Fruit fly (Drosophila melanogaster): Measurements from ENCODE around the gene CG44094.

CG44094 gene

DNA sequence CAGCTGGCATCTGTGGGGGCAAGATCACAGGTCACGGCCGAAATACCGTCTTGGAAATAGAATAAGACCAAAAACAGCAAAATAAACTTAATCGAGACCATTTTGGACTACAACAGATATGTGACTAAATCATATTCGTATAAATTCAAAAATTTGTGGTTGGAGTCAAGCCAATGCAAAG is at the start of gene CG44094:
Gene CG44094, minus strand, starts transcription at position 101 of the 181 bp plus-strand sequence.
- TF ChIP-seq gl (tag; optimal IDR thresholded peaks at IDR 0.05): no peak
- TF ChIP-seq EcR (GFP tag; optimal IDR thresholded peaks at IDR 0.05): no peak
- TF ChIP-seq CG12605 (GFP tag; IDR thresholded peaks at IDR 0.05): no peak
- no peak for TF ChIP-seq rn (GFP tag; IDR thresholded peaks at IDR 0.05)
- no peak for TF ChIP-seq D1 (tag; optimal IDR thresholded peaks at IDR 0.05)
- TF ChIP-seq Pif1B (GFP tag; optimal IDR thresholded peaks at IDR 0.05): no peak
- TF ChIP-seq CG4496 (GFP tag; IDR thresholded peaks at IDR 0.05): no peak

DNA sequence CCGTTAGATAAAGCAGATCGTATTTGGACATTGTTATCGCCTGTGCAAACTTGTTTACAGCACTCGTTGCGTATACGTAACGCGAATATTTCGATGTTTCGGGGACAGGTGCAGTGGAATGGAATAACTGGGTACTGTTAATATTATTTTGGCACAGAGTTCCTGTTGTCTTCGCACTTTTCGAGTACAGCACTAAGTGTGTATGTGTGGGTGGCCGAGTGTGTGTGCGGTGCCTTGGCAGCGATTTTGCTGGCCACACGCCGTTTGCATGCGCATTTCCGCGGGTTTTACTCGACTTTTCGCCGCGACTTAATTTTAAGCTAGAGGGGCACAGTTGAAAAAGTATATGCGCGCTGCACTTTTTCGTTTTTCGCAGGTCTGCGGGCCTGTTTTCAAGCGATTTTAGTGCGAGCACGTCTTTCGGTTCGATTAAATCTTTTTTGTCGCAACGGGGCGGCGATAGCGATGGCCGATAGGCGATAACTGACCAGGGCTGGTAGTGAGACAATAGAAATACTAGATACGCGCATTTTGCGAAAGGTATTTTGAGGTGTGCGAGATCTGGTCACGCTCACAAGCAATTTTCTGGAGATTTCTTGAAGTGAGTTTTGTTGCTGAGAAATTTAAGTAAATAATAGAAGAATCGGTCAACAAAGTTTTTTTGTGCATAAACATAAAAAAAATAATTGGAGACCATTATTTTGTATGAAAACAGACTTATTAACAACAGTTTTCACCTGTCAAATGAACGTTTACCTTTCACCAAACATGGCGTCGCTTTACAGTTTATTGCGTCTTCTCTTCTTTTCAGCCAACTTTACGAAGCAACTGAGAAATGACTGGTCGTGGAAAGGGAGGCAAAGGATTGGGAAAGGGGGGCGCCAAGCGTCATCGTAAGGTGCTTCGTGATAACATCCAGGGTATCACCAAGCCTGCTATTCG is 49.1 kb upstream of the CG44094 start, which contains the start of the genes put and His4r:
Gene put, minus strand, starts transcription at position 489 of the 942 bp plus-strand sequence.
Gene His4r, plus strand, starts transcription at position 541 of the 942 bp plus-strand sequence.
- TF ChIP-seq D1 (tag; optimal IDR thresholded peaks at IDR 0.05) (no peak), CG9948 (tag; optimal IDR thresholded peaks at IDR 0.05) (no peak), CG12605 (GFP tag; IDR thresholded peaks at IDR 0.05) (peak; percentile 8; the same call in 1 of the 2 replicates), CG4496 (GFP tag; IDR thresholded peaks at IDR 0.05) (0 out of 3 replicates have a peak, but pooled peaks have one; percentile 38), Ets98B (GFP tag; IDR thresholded peaks at IDR 0.05) (peak; percentile 9; the same call in 1 of the 2 replicates), CG8159 (tag; optimal IDR thresholded peaks at IDR 0.05) (no peak), CG10348 (GFP tag; IDR thresholded peaks at IDR 0.05) (no peak), fd96Ca (GFP tag; IDR thresholded peaks at IDR 0.05) (no peak; the same call in 2 of the 3 replicates), CG34367 (tag; optimal IDR thresholded peaks at IDR 0.05) (no peak), CG15710 (tag; optimal IDR thresholded peaks at IDR 0.05) (no peak), Pif1B (GFP tag; optimal IDR thresholded peaks at IDR 0.05) (no peak), CG17806 (tag; optimal IDR thresholded peaks at IDR 0.05) (no peak), gl (tag; optimal IDR thresholded peaks at IDR 0.05) (no peak), CG13204 (GFP tag; optimal IDR thresholded peaks at IDR 0.05) (no peak), CG32121 (GFP tag; IDR thresholded peaks at IDR 0.05) (no peak), EcR (GFP tag; optimal IDR thresholded peaks at IDR 0.05) (peak; percentile 11), Snoo (tag; optimal IDR thresholded peaks at IDR 0.05) (peak; percentile 26), CG14655 (GFP tag; optimal IDR thresholded peaks at IDR 0.05) (peak; percentile 15), CG8301 (tag; optimal IDR thresholded peaks at IDR 0.05) (no peak), rn (GFP tag; IDR thresholded peaks at IDR 0.05) (no peak), Pif1A (GFP tag; optimal IDR thresholded peaks at IDR 0.05) (no peak)

DNA sequence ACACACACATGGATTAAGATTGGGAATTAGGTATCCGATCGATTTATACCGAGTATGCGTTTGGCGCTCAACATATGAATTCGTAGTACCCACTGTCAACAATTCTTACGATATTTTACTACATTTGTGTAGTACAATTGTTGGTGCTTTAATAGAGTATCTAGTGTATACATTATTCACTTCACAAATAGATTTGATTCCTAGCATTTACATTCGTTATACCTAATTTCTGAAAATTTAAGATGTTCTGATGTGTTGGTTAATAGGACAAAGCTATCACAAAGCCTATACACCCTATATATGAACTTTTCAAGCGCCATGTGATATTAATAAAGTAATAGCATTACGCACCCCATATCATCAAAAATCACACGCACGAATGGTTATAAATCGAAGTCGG is 48.3 kb upstream of the CG44094 start:
- TF ChIP-seq CG32121 (GFP tag; IDR thresholded peaks at IDR 0.05) (peak; percentile 40; the same call in 1 of the 2 replicates), CG34367 (tag; optimal IDR thresholded peaks at IDR 0.05) (no peak), CG8301 (tag; optimal IDR thresholded peaks at IDR 0.05) (peak; percentile 22), CG14655 (GFP tag; optimal IDR thresholded peaks at IDR 0.05) (peak; percentile 26)

DNA sequence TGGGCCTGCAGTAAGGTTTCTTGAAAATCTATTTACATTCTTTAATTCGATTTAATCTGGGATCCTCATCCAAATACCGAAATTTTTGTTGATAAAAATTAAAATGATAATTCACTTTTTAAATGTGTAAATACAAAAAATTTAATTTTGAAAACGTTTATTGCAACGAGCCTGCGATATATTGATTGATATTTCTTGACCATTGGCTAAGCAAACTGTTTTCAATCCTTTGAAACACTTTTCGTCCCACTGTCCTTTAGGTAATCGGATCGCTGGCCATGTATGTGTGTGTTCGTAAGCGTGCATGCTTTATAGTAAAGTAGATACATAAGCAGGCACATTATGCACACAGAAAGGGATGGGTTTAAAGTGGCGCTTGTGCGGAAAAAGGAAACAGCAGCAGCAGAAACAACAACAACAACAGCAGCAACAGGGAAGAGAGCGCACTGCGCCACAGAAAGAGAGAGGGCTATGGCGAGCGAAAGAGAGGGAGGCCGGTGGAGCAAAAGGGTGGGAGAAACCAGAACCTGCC is 47.7 kb upstream of the CG44094 start:
- TF ChIP-seq CG13204 (GFP tag; optimal IDR thresholded peaks at IDR 0.05) (peak; percentile 69), CG34367 (tag; optimal IDR thresholded peaks at IDR 0.05) (peak; percentile 90), rn (GFP tag; IDR thresholded peaks at IDR 0.05) (peak; percentile 34; the same call in 1 of the 2 replicates), gl (tag; optimal IDR thresholded peaks at IDR 0.05) (peak; percentile 65), CG32121 (GFP tag; IDR thresholded peaks at IDR 0.05) (peak; percentile 81), D1 (tag; optimal IDR thresholded peaks at IDR 0.05) (peak; percentile 92), fd96Ca (GFP tag; IDR thresholded peaks at IDR 0.05) (peak; percentile 74; the same call in 2 of the 3 replicates), CG12605 (GFP tag; IDR thresholded peaks at IDR 0.05) (0 out of 2 replicates have a peak, but pooled peaks have one; percentile 15), CG15710 (tag; optimal IDR thresholded peaks at IDR 0.05) (peak; percentile 88), CG9948 (tag; optimal IDR thresholded peaks at IDR 0.05) (peak; percentile 92), EcR (GFP tag; optimal IDR thresholded peaks at IDR 0.05) (peak; percentile 52), CG14655 (GFP tag; optimal IDR thresholded peaks at IDR 0.05) (peak; percentile 90), CG10348 (GFP tag; IDR thresholded peaks at IDR 0.05) (peak; percentile 43; the same call in 1 of the 2 replicates), CG8159 (tag; optimal IDR thresholded peaks at IDR 0.05) (peak; percentile 88), CG4496 (GFP tag; IDR thresholded peaks at IDR 0.05) (peak; percentile 83; the same call in 2 of the 3 replicates), Snoo (tag; optimal IDR thresholded peaks at IDR 0.05) (peak; percentile 74), Pif1B (GFP tag; optimal IDR thresholded peaks at IDR 0.05) (peak; percentile 89), CG17806 (tag; optimal IDR thresholded peaks at IDR 0.05) (peak; percentile 85), Ets98B (GFP tag; IDR thresholded peaks at IDR 0.05) (peak; percentile 66), Pif1A (GFP tag; optimal IDR thresholded peaks at IDR 0.05) (peak; percentile 84), CG8301 (tag; optimal IDR thresholded peaks at IDR 0.05) (peak; percentile 84)

DNA sequence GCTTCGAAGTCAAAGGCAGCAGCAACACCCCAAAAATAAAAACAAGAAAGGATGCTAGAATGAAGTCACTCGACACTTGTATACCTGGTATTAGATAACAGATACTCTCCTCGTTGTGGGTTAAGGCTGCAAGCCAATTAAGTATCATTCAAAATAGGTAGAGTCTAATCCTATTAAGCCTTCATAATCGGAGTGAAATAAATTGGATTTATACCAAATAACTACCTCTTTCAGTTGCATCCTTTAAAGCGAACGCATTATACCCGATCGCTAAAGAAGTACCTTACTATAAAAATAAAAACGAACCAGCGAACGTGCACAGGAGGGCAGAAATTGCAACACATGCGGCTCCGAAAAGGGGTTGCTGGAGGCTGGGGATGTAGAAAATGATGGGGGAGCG is 46.2 kb upstream of the CG44094 start:
- TF ChIP-seq CG4496 (GFP tag; IDR thresholded peaks at IDR 0.05): no peak
- TF ChIP-seq CG15710 (tag; optimal IDR thresholded peaks at IDR 0.05): no peak
- no peak for TF ChIP-seq Pif1A (GFP tag; optimal IDR thresholded peaks at IDR 0.05)
- TF ChIP-seq D1 (tag; optimal IDR thresholded peaks at IDR 0.05): no peak
- TF ChIP-seq CG32121 (GFP tag; IDR thresholded peaks at IDR 0.05): no peak
- no peak for TF ChIP-seq rn (GFP tag; IDR thresholded peaks at IDR 0.05)
- peak; percentile 46 for TF ChIP-seq EcR (GFP tag; optimal IDR thresholded peaks at IDR 0.05)
- no peak for TF ChIP-seq CG14655 (GFP tag; optimal IDR thresholded peaks at IDR 0.05)
- TF ChIP-seq CG17806 (tag; optimal IDR thresholded peaks at IDR 0.05): no peak
- TF ChIP-seq CG8159 (tag; optimal IDR thresholded peaks at IDR 0.05): peak; percentile 46
- no peak for TF ChIP-seq CG13204 (GFP tag; optimal IDR thresholded peaks at IDR 0.05)
- peak; percentile 41 for TF ChIP-seq CG34367 (tag; optimal IDR thresholded peaks at IDR 0.05)

Measured in whole organism, pupa.